Fruit fly (Drosophila melanogaster) S2 (cell line): ENCODE data around the gene CG10877.

ENCODE experiments used
- CG8478 ChIP-seq: fragments of >200 bp; optimal IDR thresholded peaks from 2 replicates; lab custom pipeline; 2018
- CTCF ChIP-seq, 2 experiments: fragments of >200 bp; optimal IDR thresholded peaks; 2 replicates each; lab custom pipeline; 2018

The CG10877 gene

dm6 chr3R:20549017-20549854, 14.6 kb downstream of the CG10877 start:
- TF ChIP-seq CTCF (optimal IDR thresholded peaks at IDR 0.05; lab: Kevin White, UChicago): no peak
- TF ChIP-seq CG8478 (lab: Kevin White, UChicago): no peak

dm6 chr3R:20548255-20548654, 15.6 kb downstream of the CG10877 start:
- TF ChIP-seq CG8478 (lab: Kevin White, UChicago) (no peak), CTCF (optimal IDR thresholded peaks at IDR 0.05; lab: Kevin White, UChicago) (no peak)

- TF ChIP-seq CTCF (optimal IDR thresholded peaks at IDR 0.05; lab: Kevin White, UChicago) (no peak), CG8478 (lab: Kevin White, UChicago) (no peak)
Measured at dm6 chr3R:20547758-20548157, 16.1 kb downstream of the CG10877 start.

- TF ChIP-seq CG8478 (lab: Kevin White, UChicago): no peak
Measured at dm6 chr3R:20546662-20547620, 16.9 kb downstream of the CG10877 start.

dm6 chr3R:20545678-20546077, 18.2 kb downstream of the CG10877 start:
- TF ChIP-seq CTCF (optimal IDR thresholded peaks at IDR 0.05; lab: Kevin White, UChicago) (no peak), CG8478 (lab: Kevin White, UChicago) (no peak)

- no peak for TF ChIP-seq CG8478 (lab: Kevin White, UChicago)
- TF ChIP-seq CTCF (optimal IDR thresholded peaks at IDR 0.05; lab: Kevin White, UChicago): no peak
Measured at dm6 chr3R:20544952-20545351, 18.9 kb downstream of the CG10877 start.

- TF ChIP-seq CG8478 (lab: Kevin White, UChicago) (no peak), CTCF (optimal IDR thresholded peaks at IDR 0.05; lab: Kevin White, UChicago) (no peak)
Measured at dm6 chr3R:20543719-20544118, 20.1 kb downstream of the CG10877 start.

dm6 chr3R:20543220-20543619, 20.6 kb downstream of the CG10877 start:
- TF ChIP-seq CG8478 (lab: Kevin White, UChicago): no peak

- TF ChIP-seq CG8478 (lab: Kevin White, UChicago): no peak
- TF ChIP-seq CTCF (optimal IDR thresholded peaks at IDR 0.05; lab: Kevin White, UChicago): no peak
Measured at dm6 chr3R:20542283-20543144, 21.4 kb downstream of the CG10877 start.

- TF ChIP-seq CG8478 (lab: Kevin White, UChicago): no peak
- TF ChIP-seq CTCF (optimal IDR thresholded peaks at IDR 0.05; lab: Kevin White, UChicago): no peak
Measured at dm6 chr3R:20534575-20534974, 29.3 kb downstream of the CG10877 start, which contains the start of the genes MtnE and MtnD. TSS of gene MtnE (minus strand) at chr3R:20534704. TSS of gene MtnD (plus strand) at chr3R:20534962.
